Worm (Caenorhabditis elegans) whole organism, L1 larva: ENCODE data around the gene smut-1.

ENCODE experiments used
- Y116A8C.19 ChIP-seq: sonication (generic microtip); optimal IDR thresholded peaks from 2 replicates; lab custom pipeline; 2016; ENCODE audit warnings: missing compliant biosample characterization, missing genetic modification characterization, borderline replicate concordance
- ceh-82 ChIP-seq, 3 experiments: fragments of 150-350 bp in 1 of 3; sonication (generic microtip) in 2 of 3; optimal IDR thresholded peaks; 2 replicates each; lab custom pipeline; 2014 to 2017; ENCODE audit warnings: missing biosample characterization in 3 of 3, missing genetic modification characterization in 3 of 3
- dpl-1 ChIP-seq, 3 experiments: fragments of 150-350 bp in 2 of 3; sonication (generic microtip) in 1 of 3; optimal IDR thresholded peaks; 2 replicates each; lab custom pipeline; 2014 to 2017; ENCODE audit warnings: missing biosample characterization in 3 of 3, missing genetic modification characterization in 3 of 3, missing genetic modification reagents in 3 of 3
- isw-1 ChIP-seq: fragments of 200-800 bp; sonication (Bioruptor generic); IDR thresholded peaks from 2 replicates; pipeline ENCODE4 v1.3.6; 2022; ENCODE audit warnings: missing genetic modification characterization, missing compliant biosample characterization
- lin-39 ChIP-seq: fragments of 150-350 bp; optimal IDR thresholded peaks from 2 replicates; lab custom pipeline; 2014; ENCODE audit warnings: missing biosample characterization, missing genetic modification reagents, missing genetic modification characterization
- rnt-1 ChIP-seq: sonication (generic microtip); optimal IDR thresholded peaks from 2 replicates; lab custom pipeline; 2016; ENCODE audit warnings: mild to moderate bottlenecking, missing genetic modification characterization, moderate library complexity, missing compliant biosample characterization
- sox-4 ChIP-seq: sonication (generic microtip); optimal IDR thresholded peaks from 2 replicates; lab custom pipeline; 2016; ENCODE audit warnings: missing genetic modification characterization, missing compliant biosample characterization
- tbx-2 ChIP-seq: sonication (generic microtip); optimal IDR thresholded peaks from 2 replicates; lab custom pipeline; 2016; ENCODE audit warnings: missing genetic modification characterization, missing compliant biosample characterization
- xbp-1 ChIP-seq: sonication (generic microtip); optimal IDR thresholded peaks from 2 replicates; lab custom pipeline; 2016; ENCODE audit warnings: missing genetic modification characterization, missing compliant biosample characterization

Gene smut-1

DNA sequence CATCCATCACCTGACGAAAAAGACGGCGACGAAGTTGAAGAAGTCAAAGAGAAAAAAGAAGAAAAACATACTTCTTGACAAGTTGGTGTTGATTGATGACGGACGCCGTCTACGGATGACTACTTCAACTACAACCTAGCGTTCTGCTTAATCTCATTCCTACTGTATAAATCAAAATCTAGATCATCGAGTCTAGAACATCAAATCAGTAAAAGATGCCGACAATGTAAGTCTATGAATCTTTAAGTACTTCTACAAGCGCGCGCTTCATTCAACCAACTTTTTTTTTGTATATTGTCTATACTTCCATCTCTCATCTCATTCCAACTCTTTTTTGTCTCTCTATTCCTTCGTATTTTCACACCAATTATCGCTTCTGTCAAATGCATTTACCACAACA is 38.5 kb downstream of the smut-1 start (continued):
- TF ChIP-seq xbp-1 (tag; lab: Kevin White, UChicago) (no peak), sox-4 (tag; lab: Kevin White, UChicago) (no peak), Y116A8C.19 (tag; lab: Kevin White, UChicago) (no peak)

DNA sequence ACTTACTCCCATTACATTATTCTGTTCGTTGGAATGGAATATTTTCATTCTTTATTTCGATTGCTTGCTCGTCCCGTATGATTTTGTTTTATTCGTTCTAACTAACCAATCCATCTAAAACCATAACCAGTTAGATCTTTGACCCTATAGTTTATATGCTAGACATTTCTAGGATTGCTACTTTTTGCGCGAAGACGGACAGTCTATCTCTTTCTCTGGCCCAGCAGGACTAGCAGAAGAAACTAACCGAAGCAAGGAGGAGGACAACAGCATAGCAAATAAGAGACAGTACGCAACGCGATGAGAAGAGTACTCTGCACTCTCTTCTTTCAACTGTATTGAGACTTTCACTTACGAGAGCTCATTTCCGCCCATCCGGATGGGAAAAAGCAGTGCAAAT is 41.3 kb downstream of the smut-1 start:
- TF ChIP-seq ceh-82 (tag; optimal IDR thresholded peaks at IDR 0.05; lab: Kevin White, UChicago), result no peak
- no peak for TF ChIP-seq dpl-1 (GFP tag; optimal IDR thresholded peaks at IDR 0.05; lab: Kevin White, UChicago)
- TF ChIP-seq lin-39 (tag; lab: Kevin White, UChicago), result no peak
- no peak for TF ChIP-seq Y116A8C.19 (tag; lab: Kevin White, UChicago)
- no peak for TF ChIP-seq rnt-1 (tag; lab: Kevin White, UChicago)
- no peak for TF ChIP-seq xbp-1 (tag; lab: Kevin White, UChicago)
- TF ChIP-seq isw-1 (GFP tag; lab: Robert Waterston, UW), result no peak
- no peak for TF ChIP-seq tbx-2 (tag; lab: Kevin White, UChicago)
